Fruit fly (Drosophila melanogaster) whole organism, embryonic: Measurements from ENCODE around the gene Eato.

Source experiments
- Abd-B ChIP-seq: fragments of 200-800 bp; sonication (Bioruptor generic); optimal IDR thresholded peaks from 2 replicates; lab custom pipeline; 2018; ENCODE audit warnings: missing biosample characterization, mild to moderate bottlenecking, missing genetic modification characterization, moderate library complexity
- Antp ChIP-seq: fragments of 200-800 bp; sonication (Bioruptor generic); optimal IDR thresholded peaks from 3 replicates; lab custom pipeline; 2016; ENCODE audit warnings: missing biosample characterization, missing genetic modification characterization
- B-H1 ChIP-seq: fragments of 200-800 bp; sonication (Bioruptor generic); IDR thresholded peaks from 3 replicates; pipeline ENCODE4 v1.3.6; 2022; ENCODE audit warnings: missing biosample characterization, missing genetic modification characterization
- CG1024 ChIP-seq: fragments of 200-800 bp; sonication (Bioruptor generic); IDR thresholded peaks from 2 replicates; pipeline ENCODE4 v1.3.6; 2022; ENCODE audit warnings: missing biosample characterization, missing genetic modification characterization
- CG10267 ChIP-seq: fragments of 200-800 bp; sonication (Bioruptor generic); optimal IDR thresholded peaks from 2 replicates; lab custom pipeline; 2018; ENCODE audit warnings: missing biosample characterization, mild to moderate bottlenecking, missing genetic modification characterization, moderate library complexity
- CG10366 ChIP-seq: fragments of 200-800 bp; sonication (Bioruptor generic); IDR thresholded peaks from 2 replicates; pipeline ENCODE4 v1.3.6; 2022; ENCODE audit warnings: missing biosample characterization, missing genetic modification characterization
- CG11456 ChIP-seq: fragments of 200-800 bp; sonication (Bioruptor generic); IDR thresholded peaks from 3 replicates; pipeline ENCODE4 v1.3.6; 2022; ENCODE audit warnings: missing biosample characterization, missing genetic modification characterization
- CG12104 ChIP-seq: fragments of 200-800 bp; sonication (Bioruptor generic); optimal IDR thresholded peaks from 3 replicates; lab custom pipeline; 2016; ENCODE audit warnings: missing biosample characterization, missing genetic modification characterization
- CG13287 ChIP-seq: fragments of 200-800 bp; sonication (Bioruptor generic); IDR thresholded peaks from 2 replicates; pipeline ENCODE4 v1.3.6; 2022; ENCODE audit warnings: missing biosample characterization, missing genetic modification characterization; ENCODE audit not compliant: partially characterized antibody
- CG15269 ChIP-seq: fragments of 200-800 bp; sonication (Bioruptor generic); optimal IDR thresholded peaks from 2 replicates; lab custom pipeline; 2018; ENCODE audit warnings: missing biosample characterization, mild to moderate bottlenecking, missing genetic modification characterization, moderate library complexity
- CG1602 ChIP-seq: fragments of 200-800 bp; sonication (Bioruptor generic); optimal IDR thresholded peaks from 3 replicates; lab custom pipeline; 2016; ENCODE audit warnings: missing biosample characterization, missing genetic modification characterization
- CG16779 ChIP-seq: fragments of 200-800 bp; sonication (Bioruptor generic); IDR thresholded peaks from 2 replicates; pipeline ENCODE4 v1.3.6; 2022; ENCODE audit warnings: missing biosample characterization, missing genetic modification characterization
- CG16815 ChIP-seq: fragments of 200-800 bp; sonication (Bioruptor generic); optimal IDR thresholded peaks from 3 replicates; lab custom pipeline; 2017; ENCODE audit warnings: missing biosample characterization, mild to moderate bottlenecking, missing genetic modification characterization
- CG17328 ChIP-seq: fragments of 200-800 bp; sonication (Bioruptor generic); IDR thresholded peaks from 2 replicates; pipeline ENCODE4 v1.3.6; 2022; ENCODE audit warnings: missing biosample characterization, missing genetic modification characterization
- CG18599 ChIP-seq: fragments of 200-800 bp; sonication (Bioruptor generic); optimal IDR thresholded peaks from 3 replicates; lab custom pipeline; 2017; ENCODE audit warnings: missing biosample characterization, missing genetic modification characterization, mild to moderate bottlenecking, moderate library complexity, missing genetic modification reagents
- CG2678 ChIP-seq: fragments of 200-800 bp; sonication (Bioruptor generic); optimal IDR thresholded peaks from 3 replicates; lab custom pipeline; 2019; ENCODE audit warnings: missing biosample characterization, mild to moderate bottlenecking, missing genetic modification characterization, moderate library complexity
- CG3407 ChIP-seq: fragments of 200-800 bp; sonication (Bioruptor generic); optimal IDR thresholded peaks from 2 replicates; lab custom pipeline; 2018; ENCODE audit warnings: missing biosample characterization, mild to moderate bottlenecking, missing genetic modification characterization
- CG4424 ChIP-seq: fragments of 200-800 bp; sonication (Bioruptor generic); optimal IDR thresholded peaks from 3 replicates; lab custom pipeline; 2016; ENCODE audit warnings: missing biosample characterization, missing genetic modification characterization
- CG5180 ChIP-seq: fragments of 200-800 bp; sonication (Bioruptor generic); optimal IDR thresholded peaks from 3 replicates; lab custom pipeline; 2017; ENCODE audit warnings: missing biosample characterization, missing genetic modification characterization, mild to moderate bottlenecking, moderate library complexity, missing genetic modification reagents
- CG7372 ChIP-seq: fragments of 200-800 bp; sonication (Bioruptor generic); IDR thresholded peaks from 2 replicates; pipeline ENCODE4 v1.3.6; 2022; ENCODE audit warnings: missing biosample characterization, missing genetic modification characterization
- CG8281 ChIP-seq: fragments of 200-800 bp; sonication (Bioruptor generic); optimal IDR thresholded peaks from 2 replicates; lab custom pipeline; 2018; ENCODE audit warnings: missing biosample characterization, mild to moderate bottlenecking, missing genetic modification characterization, moderate library complexity
- CG8388 ChIP-seq: fragments of 200-800 bp; sonication (Bioruptor generic); optimal IDR thresholded peaks from 2 replicates; lab custom pipeline; 2019; ENCODE audit warnings: missing biosample characterization, mild to moderate bottlenecking, missing genetic modification characterization, moderate library complexity
- CkIIα-i1 ChIP-seq: fragments of 200-800 bp; sonication (Bioruptor generic); IDR thresholded peaks from 2 replicates; pipeline ENCODE4 v1.3.6; 2022; ENCODE audit warnings: missing biosample characterization, missing genetic modification characterization
- CoRest ChIP-seq: fragments of 200-800 bp; sonication (Bioruptor generic); optimal IDR thresholded peaks from 3 replicates; lab custom pipeline; 2018; ENCODE audit warnings: missing biosample characterization, mild to moderate bottlenecking, missing genetic modification characterization, moderate library complexity
- Dfd ChIP-seq, 2 experiments: fragments of >200 bp; optimal IDR thresholded peaks; 2 replicates each; lab custom pipeline; 2017; ENCODE audit warnings: missing biosample characterization in 2 of 2, missing genetic modification characterization in 2 of 2
- Dll ChIP-seq: fragments of 200-800 bp; sonication (Bioruptor generic); IDR thresholded peaks from 4 replicates; pipeline ENCODE4 v1.3.6; 2022; ENCODE audit warnings: missing biosample characterization, missing genetic modification characterization; ENCODE audit not compliant: partially characterized antibody
- HHEX ChIP-seq: fragments of 200-800 bp; sonication (Bioruptor generic); optimal IDR thresholded peaks from 3 replicates; lab custom pipeline; 2017; ENCODE audit warnings: missing biosample characterization, mild to moderate bottlenecking, missing genetic modification characterization, missing genetic modification reagents
- Lhr ChIP-seq: fragments of 200-800 bp; sonication (Bioruptor generic); optimal IDR thresholded peaks from 3 replicates; lab custom pipeline; 2017; ENCODE audit warnings: mild to moderate bottlenecking, missing biosample characterization, missing genetic modification reagents, missing genetic modification characterization
- Ravus ChIP-seq: fragments of 200-800 bp; sonication (Bioruptor generic); IDR thresholded peaks from 2 replicates; pipeline ENCODE4 v1.3.6; 2022; ENCODE audit warnings: missing biosample characterization, missing genetic modification characterization
- Rx ChIP-seq: fragments of 200-800 bp; sonication (Bioruptor generic); IDR thresholded peaks from 2 replicates; pipeline ENCODE4 v1.3.6; 2022; ENCODE audit warnings: missing biosample characterization, missing genetic modification characterization
- Spps ChIP-seq: fragments of 200-800 bp; sonication (Bioruptor generic); optimal IDR thresholded peaks from 2 replicates; lab custom pipeline; 2018; ENCODE audit warnings: missing biosample characterization, mild to moderate bottlenecking, missing genetic modification characterization
- Tbp ChIP-seq: fragments of >200 bp; optimal IDR thresholded peaks from 2 replicates; lab custom pipeline; 2018; ENCODE audit warnings: missing biosample characterization, missing genetic modification characterization
- Xrp1 ChIP-seq: fragments of 200-800 bp; sonication (Bioruptor generic); IDR thresholded peaks from 2 replicates; pipeline ENCODE4 v1.3.6; 2022; ENCODE audit warnings: missing biosample characterization, missing genetic modification characterization
- abd-A ChIP-seq: fragments of 200-800 bp; sonication (Bioruptor generic); optimal IDR thresholded peaks from 3 replicates; lab custom pipeline; 2019; ENCODE audit warnings: missing biosample characterization, mild to moderate bottlenecking, missing genetic modification characterization, moderate library complexity
- ac ChIP-seq: fragments of 200-800 bp; sonication (Bioruptor generic); optimal IDR thresholded peaks from 3 replicates; lab custom pipeline; 2017; ENCODE audit warnings: missing biosample characterization, mild to moderate bottlenecking, missing genetic modification characterization
- dan ChIP-seq: fragments of 200-800 bp; sonication (Bioruptor generic); IDR thresholded peaks from 2 replicates; pipeline ENCODE4 v1.3.6; 2022; ENCODE audit warnings: missing biosample characterization, missing genetic modification characterization
- disco-r ChIP-seq: fragments of 200-800 bp; sonication (Bioruptor generic); optimal IDR thresholded peaks from 2 replicates; lab custom pipeline; 2016; ENCODE audit warnings: missing biosample characterization, missing genetic modification characterization
- dmrt11E ChIP-seq: fragments of 200-800 bp; sonication (Bioruptor generic); optimal IDR thresholded peaks from 3 replicates; lab custom pipeline; 2018; ENCODE audit warnings: missing biosample characterization, mild to moderate bottlenecking, missing genetic modification characterization, moderate library complexity
- esg ChIP-seq: fragments of 200-800 bp; sonication (Bioruptor generic); conservative IDR thresholded peaks from 2 replicates; pipeline ENCODE4 v1.3.6; 2022; ENCODE audit warnings: missing biosample characterization, missing genetic modification characterization
- eve ChIP-seq, 2 experiments: fragments of >200 bp; optimal IDR thresholded peaks; 2 replicates each; lab custom pipeline; 2017; ENCODE audit warnings: missing biosample characterization in 2 of 2, missing genetic modification characterization in 2 of 2
- gro ChIP-seq: fragments of 200-800 bp; sonication (Bioruptor generic); optimal IDR thresholded peaks from 2 replicates; lab custom pipeline; 2016; ENCODE audit warnings: missing biosample characterization, missing genetic modification characterization
- luna ChIP-seq: fragments of 200-800 bp; sonication (Bioruptor generic); optimal IDR thresholded peaks from 2 replicates; lab custom pipeline; 2016; ENCODE audit warnings: missing biosample characterization, missing genetic modification characterization
- oc ChIP-seq: fragments of 200-800 bp; sonication (Bioruptor generic); optimal IDR thresholded peaks from 2 replicates; lab custom pipeline; 2018; ENCODE audit warnings: missing biosample characterization, mild to moderate bottlenecking, missing genetic modification characterization, moderate library complexity
- pb ChIP-seq: fragments of 200-800 bp; sonication (Bioruptor generic); optimal IDR thresholded peaks from 3 replicates; lab custom pipeline; 2016; ENCODE audit warnings: missing biosample characterization, missing genetic modification characterization
- pros ChIP-seq: fragments of 200-800 bp; sonication (Bioruptor generic); optimal IDR thresholded peaks from 3 replicates; lab custom pipeline; 2019; ENCODE audit warnings: missing biosample characterization, mild to moderate bottlenecking, missing genetic modification characterization, moderate library complexity
- ro ChIP-seq: fragments of 200-800 bp; sonication (Bioruptor generic); IDR thresholded peaks from 2 replicates; pipeline ENCODE4 v1.3.6; 2022; ENCODE audit warnings: missing biosample characterization, missing genetic modification characterization
- scrt ChIP-seq: fragments of 200-800 bp; sonication (Bioruptor generic); optimal IDR thresholded peaks from 2 replicates; lab custom pipeline; 2018; ENCODE audit warnings: missing biosample characterization, mild to moderate bottlenecking, missing genetic modification characterization, moderate library complexity
- trem ChIP-seq: fragments of 200-800 bp; optimal IDR thresholded peaks from 3 replicates; lab custom pipeline; 2019; ENCODE audit warnings: missing biosample characterization, mild to moderate bottlenecking, missing genetic modification characterization, moderate library complexity
- tup ChIP-seq: fragments of 200-800 bp; sonication (Bioruptor generic); optimal IDR thresholded peaks from 2 replicates; lab custom pipeline; 2016; ENCODE audit warnings: missing biosample characterization, mild to moderate bottlenecking, missing genetic modification characterization, moderate library complexity
- wek ChIP-seq: fragments of 200-800 bp; sonication (Bioruptor generic); optimal IDR thresholded peaks from 3 replicates; lab custom pipeline; 2018; ENCODE audit warnings: missing biosample characterization, mild to moderate bottlenecking, missing genetic modification characterization, moderate library complexity

Eato gene

dm6 chr2L:13838647-13839390 lies 54.9 kb downstream of the Eato start (continued):
- TF ChIP-seq CG16815 (GFP tag; lab: Kevin White, UChicago), result no peak
- TF ChIP-seq CG11456, result no peak
- no peak for TF ChIP-seq B-H1 (GFP tag; lab: Robert Waterston, UW)
- no peak for TF ChIP-seq esg (GFP tag; lab: Robert Waterston, UW)
- peak; percentile 58 for TF ChIP-seq CG15269
- peak; percentile 18 for TF ChIP-seq ac (GFP tag; lab: Kevin White, UChicago)
- TF ChIP-seq eve (GFP tag; optimal IDR thresholded peaks at IDR 0.05; lab: Kevin White, UChicago), result no peak
- TF ChIP-seq gro (GFP tag; lab: Kevin White, UChicago), result no peak
- TF ChIP-seq CG18599 (GFP tag; lab: Kevin White, UChicago), result no peak
- no peak for TF ChIP-seq dan (GFP tag; lab: Robert Waterston, UW)
- no peak for TF ChIP-seq CG13287 (GFP tag; lab: Robert Waterston, UW)
- no peak for TF ChIP-seq CG12104 (GFP tag; lab: Kevin White, UChicago)
- TF ChIP-seq scrt (GFP tag; lab: Kevin White, UChicago), result peak; percentile 17
- TF ChIP-seq Ravus (GFP tag; lab: Robert Waterston, UW), result no peak
- TF ChIP-seq CG8281 (tag; lab: Kevin White, UChicago), result no peak
- no peak for TF ChIP-seq luna (GFP tag; lab: Kevin White, UChicago)
- TF ChIP-seq CG8388 (GFP tag; lab: Kevin White, UChicago), result no peak
- TF ChIP-seq Dll, result no peak
- TF ChIP-seq CG16779 (GFP tag; lab: Robert Waterston, UW), result no peak
- TF ChIP-seq CG1602 (GFP tag; lab: Kevin White, UChicago), result no peak
- TF ChIP-seq HHEX, result peak; percentile 56
- no peak for TF ChIP-seq Xrp1 (GFP tag; lab: Robert Waterston, UW)
- no peak for TF ChIP-seq CG7372 (GFP tag; lab: Robert Waterston, UW)
- TF ChIP-seq CG5180 (GFP tag; lab: Kevin White, UChicago), result no peak
- no peak for TF ChIP-seq Tbp (GFP tag; lab: Kevin White, UChicago)
- no peak for TF ChIP-seq trem (tag; lab: Kevin White, UChicago)
- TF ChIP-seq tup (GFP tag; lab: Kevin White, UChicago), result no peak
- TF ChIP-seq Lhr (GFP tag; lab: Kevin White, UChicago), result no peak
- no peak for TF ChIP-seq CG10267 (tag; lab: Kevin White, UChicago)
- no peak for TF ChIP-seq Dfd (GFP tag; optimal IDR thresholded peaks at IDR 0.05; lab: Kevin White, UChicago)
- peak; percentile 38 for TF ChIP-seq abd-A (tag; lab: Kevin White, UChicago)
- TF ChIP-seq Rx (GFP tag; lab: Robert Waterston, UW), result no peak
- peak; percentile 10 for TF ChIP-seq CoRest
- TF ChIP-seq pros (GFP tag; lab: Kevin White, UChicago), result no peak
- TF ChIP-seq CkIIα-i1 (GFP tag; lab: Robert Waterston, UW), result no peak
- no peak for TF ChIP-seq CG10366 (GFP tag; lab: Robert Waterston, UW)
- TF ChIP-seq Abd-B (GFP tag; lab: Kevin White, UChicago), result no peak
- no peak for TF ChIP-seq pb (GFP tag; lab: Kevin White, UChicago)
- no peak for TF ChIP-seq Spps
- peak; percentile 66 for TF ChIP-seq CG2678 (tag; lab: Kevin White, UChicago)
- no peak for TF ChIP-seq ro (GFP tag; lab: Robert Waterston, UW)
- TF ChIP-seq dmrt11E (tag; lab: Kevin White, UChicago), result no peak
- peak; percentile 44 for TF ChIP-seq wek (GFP tag; lab: Kevin White, UChicago)
- TF ChIP-seq CG4424 (GFP tag; lab: Kevin White, UChicago), result no peak
- TF ChIP-seq oc, result no peak
- no peak for TF ChIP-seq CG17328
- no peak for TF ChIP-seq disco-r (GFP tag; lab: Kevin White, UChicago)
- peak; percentile 34 for TF ChIP-seq CG3407 (GFP tag; lab: Kevin White, UChicago)
- no peak for TF ChIP-seq CG1024
- no peak for TF ChIP-seq Antp (GFP tag; lab: Kevin White, UChicago)
